Worm (Caenorhabditis elegans): ENCODE data around the gene math-25.

Gene math-25

DNA sequence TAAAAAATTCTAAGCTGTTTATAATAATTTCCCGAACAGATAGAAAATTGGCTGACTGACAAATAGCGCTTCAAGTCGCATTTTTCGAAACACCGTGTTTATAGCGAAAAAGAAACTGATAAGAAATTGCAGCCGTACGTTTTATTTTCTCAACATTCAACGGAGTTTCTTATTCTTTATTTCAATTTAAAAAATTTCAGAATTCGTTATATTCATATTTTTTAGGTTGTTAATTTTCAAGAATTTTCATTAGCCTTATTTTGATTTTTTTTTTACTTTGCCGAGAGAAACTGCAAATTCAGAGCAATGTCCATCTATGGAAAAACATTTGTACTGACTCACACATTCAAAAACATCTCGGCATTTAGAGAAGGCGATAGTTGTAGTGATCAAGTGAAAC lies 2.1 kb downstream of the math-25 start, which contains the start of gene C46F9.6:
C46F9.6 (plus strand) TSS at position 301 of the 400 bp plus-strand sequence.
- peak; percentile 19 for TF ChIP-seq elt-2 (tag; optimal IDR thresholded peaks at IDR 0.05)
- TF ChIP-seq fos-1 (tag; optimal IDR thresholded peaks at IDR 0.05): no peak

DNA sequence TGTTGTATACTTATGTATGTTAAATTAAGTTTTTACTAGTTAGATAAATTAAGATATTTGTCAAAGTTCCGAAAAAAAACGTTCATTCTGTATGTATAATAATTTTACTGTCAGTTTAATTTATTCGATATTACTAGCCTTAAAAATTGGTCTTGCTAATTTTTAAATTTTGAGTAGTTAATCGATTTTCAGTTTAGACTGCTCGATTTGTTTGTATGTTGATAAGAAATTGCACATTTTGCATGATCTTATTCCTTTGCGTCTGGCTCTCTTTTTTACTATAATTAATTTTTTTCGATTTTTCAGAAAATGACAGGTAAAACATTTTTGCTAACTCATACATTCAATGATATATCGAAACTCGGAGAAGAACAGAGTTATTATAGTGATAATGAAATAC lies 4.1 kb downstream of the math-25 start, which contains the start of gene math-24:
math-24 (plus strand) TSS at position 301 of the 400 bp plus-strand sequence.
- TF ChIP-seq egl-27 (tag; optimal IDR thresholded peaks at IDR 0.05): no peak

DNA sequence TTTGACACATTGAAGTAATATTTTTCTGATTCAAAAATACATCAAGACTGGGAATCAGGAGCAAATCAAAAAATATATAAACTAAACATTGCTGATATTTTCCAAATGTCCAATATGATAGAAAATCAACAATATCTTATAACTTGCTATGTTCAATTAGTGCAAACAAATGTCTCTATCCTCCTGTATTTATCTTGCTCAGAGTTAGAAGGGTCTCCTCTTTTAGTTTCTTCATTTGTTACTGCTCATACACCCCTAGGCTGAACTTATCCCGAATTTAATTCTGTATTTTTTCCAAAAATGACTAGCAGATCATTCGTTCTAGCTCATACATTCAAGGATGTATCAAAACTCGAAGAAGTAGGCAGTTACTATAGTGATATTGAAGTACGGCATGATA lies 6.1 kb downstream of the math-25 start, which contains the start of gene math-23:
math-23 (plus strand) TSS at position 301 of the 400 bp plus-strand sequence.
- TF ChIP-seq nhr-43 (tag; optimal IDR thresholded peaks at IDR 0.05; ENCODE audit: poor library complexity, severe bottlenecking): no peak
- TF ChIP-seq zag-1 (tag; optimal IDR thresholded peaks at IDR 0.05): no peak
- no peak for TF ChIP-seq snpc-4 (tag; optimal IDR thresholded peaks at IDR 0.05)
- TF ChIP-seq ceh-82 (tag; optimal IDR thresholded peaks at IDR 0.05): no peak
- no peak for TF ChIP-seq nhr-237 (tag; optimal IDR thresholded peaks at IDR 0.05)
- TF ChIP-seq nfya-1 (tag; optimal IDR thresholded peaks at IDR 0.05; ENCODE audit: insufficient read depth): no peak
- TF ChIP-seq nhr-11 (tag; optimal IDR thresholded peaks at IDR 0.05): no peak
- no peak for TF ChIP-seq pqm-1 (tag; optimal IDR thresholded peaks at IDR 0.05)

DNA sequence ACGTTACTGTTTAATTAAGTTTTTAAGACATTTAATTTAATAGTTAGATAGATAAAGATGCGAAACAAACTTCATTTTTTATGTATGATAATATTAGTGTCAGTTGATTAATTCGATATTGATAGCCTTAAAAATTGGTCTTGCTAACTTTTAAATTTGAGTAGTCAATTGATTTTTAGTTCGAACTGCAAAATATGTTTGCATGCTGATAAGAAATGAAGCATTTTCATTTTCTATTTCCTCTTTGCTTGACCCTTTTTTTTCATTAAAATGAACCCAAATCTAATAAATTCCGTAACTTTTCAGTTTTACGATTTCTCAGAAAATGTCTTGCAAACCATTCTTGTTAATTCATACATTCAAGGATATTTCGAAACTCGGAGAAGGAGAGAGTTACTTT lies 9.2 kb downstream of the math-25 start, which contains the start of gene math-22:
math-22 (plus strand) TSS at position 301 of the 400 bp plus-strand sequence.
- peak; percentile 16 for TF ChIP-seq pqm-1 (tag; optimal IDR thresholded peaks at IDR 0.05)
- TF ChIP-seq nhr-67 (tag; optimal IDR thresholded peaks at IDR 0.05): no peak

DNA sequence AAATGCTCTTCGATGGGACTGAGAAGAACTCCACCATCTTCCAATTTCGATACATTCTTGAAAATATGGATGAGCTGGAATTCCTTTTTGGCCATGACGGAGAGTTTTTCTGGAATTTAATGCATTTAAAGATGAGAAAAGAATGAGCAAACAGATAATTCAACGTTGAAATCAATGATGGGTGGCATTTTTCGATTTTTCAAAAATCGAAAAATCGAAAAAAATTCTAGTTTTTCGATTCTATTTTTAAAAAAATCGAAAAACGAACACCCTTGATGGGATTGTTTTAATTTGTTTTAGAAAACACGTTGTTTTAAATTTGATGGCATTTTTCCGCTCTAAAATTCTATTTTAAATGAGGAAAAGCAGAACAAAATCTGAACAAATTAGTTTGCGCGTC lies 16.9 kb downstream of the math-25 start, which contains the start of gene math-31:
math-31 (minus strand) TSS at position 101 of the 400 bp plus-strand sequence.
- TF ChIP-seq hmg-11 (tag; optimal IDR thresholded peaks at IDR 0.05) (no peak), ceh-16 (tag; optimal IDR thresholded peaks at IDR 0.05) (no peak), fkh-10 (GFP tag; optimal IDR thresholded peaks at IDR 0.05) (no peak), egl-27 (tag; optimal IDR thresholded peaks at IDR 0.05) (no peak), unc-62 (GFP tag; optimal IDR thresholded peaks at IDR 0.05) (no peak), unc-39 (tag; optimal IDR thresholded peaks at IDR 0.05) (no peak), eor-1 (tag; optimal IDR thresholded peaks at IDR 0.05) (no peak), ceh-82 (tag; optimal IDR thresholded peaks at IDR 0.05) (no peak), nhr-77 (tag; optimal IDR thresholded peaks at IDR 0.05) (no peak), nhr-28 (tag; optimal IDR thresholded peaks at IDR 0.05) (no peak), zag-1 (tag; optimal IDR thresholded peaks at IDR 0.05) (no peak), nhr-76 (tag; optimal IDR thresholded peaks at IDR 0.05) (no peak), nhr-23 (tag; optimal IDR thresholded peaks at IDR 0.05) (no peak), jun-1 (tag; optimal IDR thresholded peaks at IDR 0.05) (no peak), aly-2 (tag; optimal IDR thresholded peaks at IDR 0.05) (no peak), nhr-67 (tag; optimal IDR thresholded peaks at IDR 0.05) (no peak), nhr-25 (tag; optimal IDR thresholded peaks at IDR 0.05) (no peak), pha-4 (tag; optimal IDR thresholded peaks at IDR 0.05) (no peak), ztf-4 (tag; optimal IDR thresholded peaks at IDR 0.05) (no peak)

DNA sequence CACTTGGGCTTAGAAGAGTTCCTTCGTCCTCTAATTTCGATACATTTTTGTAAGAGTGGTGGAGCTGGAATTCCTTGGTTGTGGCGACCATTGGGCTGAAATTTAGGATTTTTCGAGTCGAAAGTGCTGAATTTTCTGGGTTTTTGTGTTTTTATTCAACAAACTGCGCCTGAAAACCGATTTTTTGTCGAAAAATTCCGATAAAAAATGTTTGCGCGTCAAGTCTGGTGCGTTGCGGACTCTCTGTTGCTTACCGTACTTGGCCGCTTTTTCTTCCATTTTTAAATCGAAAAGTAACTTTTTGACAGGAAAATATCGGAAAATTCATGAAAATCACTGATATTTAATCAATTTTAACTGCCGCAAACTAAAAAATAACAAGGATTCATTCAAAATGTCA lies 22.0 kb downstream of the math-25 start, which contains the start of gene bath-4:
bath-4 (minus strand) TSS at position 101 of the 400 bp plus-strand sequence.
- TF ChIP-seq nhr-76 (tag; optimal IDR thresholded peaks at IDR 0.05) (no peak), pqm-1 (tag; optimal IDR thresholded peaks at IDR 0.05) (no peak), lsy-12 (tag; optimal IDR thresholded peaks at IDR 0.05) (no peak), nhr-28 (tag; optimal IDR thresholded peaks at IDR 0.05) (no peak), nhr-12 (tag; optimal IDR thresholded peaks at IDR 0.05) (no peak), nhr-25 (tag; optimal IDR thresholded peaks at IDR 0.05) (no peak), aly-2 (tag; optimal IDR thresholded peaks at IDR 0.05) (no peak), jun-1 (tag; optimal IDR thresholded peaks at IDR 0.05) (no peak), ama-1 (optimal IDR thresholded peaks at IDR 0.05) (no peak), fkh-10 (GFP tag; optimal IDR thresholded peaks at IDR 0.05) (no peak), ceh-9 (tag; optimal IDR thresholded peaks at IDR 0.05) (no peak), elt-2 (tag; optimal IDR thresholded peaks at IDR 0.05) (no peak), unc-62 (GFP tag; optimal IDR thresholded peaks at IDR 0.05) (no peak), tbx-2 (tag; optimal IDR thresholded peaks at IDR 0.05) (no peak)
